Fruit fly (Drosophila melanogaster): ENCODE measurements around the gene CG6324.

DNA sequence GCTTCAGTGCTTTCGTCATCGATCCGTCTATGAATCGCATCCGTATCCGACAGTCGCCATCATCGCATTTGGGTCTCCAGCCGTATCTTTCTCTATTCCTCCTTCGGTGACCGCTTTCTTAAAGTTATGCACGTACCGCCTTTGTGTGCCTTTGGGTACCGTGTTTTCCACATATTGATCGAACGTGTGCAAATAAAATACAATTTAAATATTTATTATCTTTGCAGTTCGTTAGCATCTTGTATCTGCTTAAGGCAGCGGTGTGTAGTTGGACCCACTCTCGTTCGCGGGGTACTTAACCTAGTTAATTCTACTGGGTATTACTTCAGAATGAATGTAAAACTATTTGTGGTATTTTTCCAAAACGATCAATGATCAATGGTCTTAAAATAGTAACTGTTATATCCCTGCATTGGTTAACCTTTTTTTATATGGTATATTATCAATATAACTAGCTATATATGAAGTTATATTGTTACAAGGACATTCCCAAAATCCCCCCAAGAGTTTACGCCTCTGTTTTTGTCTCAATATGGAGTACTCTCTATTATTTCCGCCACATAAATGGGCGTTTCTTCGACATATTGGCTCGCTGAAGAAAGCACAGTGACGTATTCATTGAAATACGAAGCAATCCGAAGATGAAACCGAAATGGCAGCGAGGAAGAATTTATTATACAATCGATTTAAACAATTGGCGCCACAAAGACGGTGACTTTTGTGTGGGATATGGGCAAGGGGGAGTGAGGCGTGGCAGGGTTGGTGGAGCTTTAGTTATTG, 19.9 kb downstream of the CG6324 start:
- TF ChIP-seq CG12768 (GFP tag; optimal IDR thresholded peaks at IDR 0.05) (no peak), pad (GFP tag; optimal IDR thresholded peaks at IDR 0.05) (no peak)
